Worm (Caenorhabditis elegans) whole organism, L3 larva: Measurements from ENCODE around the gene C03B1.3.
A peak's percentile ranks its signal among the peaks of the same experiment; 100 is the strongest.

ENCODE experiments used
- elt-1 ChIP-seq: fragments of 150-350 bp; optimal IDR thresholded peaks from 2 replicates; lab custom pipeline; 2014; ENCODE audit warnings: missing biosample characterization, missing genetic modification characterization
- lin-39 ChIP-seq: fragments of 150-350 bp; optimal IDR thresholded peaks from 2 replicates; lab custom pipeline; 2018; ENCODE audit warnings: missing biosample characterization, missing genetic modification reagents, missing genetic modification characterization
- nfya-1 ChIP-seq: sonication (generic microtip); optimal IDR thresholded peaks from 2 replicates; lab custom pipeline; 2017; ENCODE audit warnings: missing genetic modification characterization, mild to moderate bottlenecking, missing compliant biosample characterization, antibody characterized with exemption, moderate library complexity; ENCODE audit not compliant: insufficient read depth

The C03B1.3 gene

DNA sequence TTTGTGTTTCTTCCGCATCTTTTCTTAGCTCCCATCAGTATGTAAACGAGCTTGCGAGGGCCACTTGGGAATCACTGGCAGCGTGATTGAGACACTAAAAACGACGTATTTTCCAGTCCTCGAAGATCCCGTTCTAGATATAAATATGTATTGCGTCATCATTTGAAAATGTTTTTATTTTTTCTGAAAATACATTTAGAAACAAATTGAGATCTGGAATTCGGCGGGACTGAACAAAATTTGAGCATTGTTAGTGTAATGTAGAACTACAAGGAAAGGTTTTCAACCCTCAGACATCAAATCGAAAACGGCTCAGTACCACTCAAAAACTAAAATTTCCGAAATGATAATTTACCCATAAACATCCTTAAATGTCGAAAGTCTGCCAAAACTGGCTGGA is 47.8 kb downstream of the C03B1.3 start:
- TF ChIP-seq nfya-1 (tag; lab: Kevin White, UChicago) (no peak), elt-1 (tag; lab: Kevin White, UChicago) (peak; percentile 11), lin-39 (tag; lab: Kevin White, UChicago) (peak; percentile 31)
